Worm (Caenorhabditis elegans) whole organism, L2 larva: ENCODE measurements around the gene str-207.

ENCODE experiments used
- R02D3.7 ChIP-seq: fragments of 150-350 bp; optimal IDR thresholded peaks from 2 replicates; lab custom pipeline; 2014; ENCODE audit warnings: missing biosample characterization, missing genetic modification characterization
- blmp-1 ChIP-seq: sonication (generic microtip); optimal IDR thresholded peaks from 2 replicates; lab custom pipeline; 2017; ENCODE audit warnings: missing genetic modification characterization, mild to moderate bottlenecking, missing compliant biosample characterization, antibody characterized with exemption, moderate library complexity; ENCODE audit not compliant: insufficient read depth
- elt-3 ChIP-seq: sonication (generic microtip); optimal IDR thresholded peaks from 2 replicates; lab custom pipeline; 2017; ENCODE audit warnings: missing biosample characterization, missing genetic modification characterization
- lin-13 ChIP-seq: fragments of 150-350 bp; optimal IDR thresholded peaks from 2 replicates; lab custom pipeline; 2014; ENCODE audit warnings: missing biosample characterization, missing genetic modification reagents, missing genetic modification characterization
- lsy-2 ChIP-seq, 2 experiments: fragments of 150-350 bp in 1 of 2; sonication (generic microtip) in 1 of 2; optimal IDR thresholded peaks; 2 replicates each; lab custom pipeline; 2014 to 2017; ENCODE audit warnings: missing biosample characterization in 2 of 2, missing genetic modification characterization in 2 of 2
- mdl-1 ChIP-seq, 2 experiments: fragments of 150-350 bp in 1 of 2; sonication (generic microtip) in 1 of 2; optimal IDR thresholded peaks; 2 replicates each; lab custom pipeline; 2017; ENCODE audit warnings: missing biosample characterization in 2 of 2, missing genetic modification characterization in 2 of 2
- nhr-12 ChIP-seq: fragments of 150-350 bp; optimal IDR thresholded peaks from 2 replicates; lab custom pipeline; 2014; ENCODE audit warnings: missing biosample characterization, missing genetic modification characterization
- nhr-25 ChIP-seq: fragments of 150-350 bp; sonication (generic microtip); optimal IDR thresholded peaks from 3 replicates; lab custom pipeline; 2014; ENCODE audit warnings: missing biosample characterization, missing genetic modification characterization
- sma-3 ChIP-seq: sonication (generic microtip); optimal IDR thresholded peaks from 2 replicates; lab custom pipeline; 2016; ENCODE audit warnings: missing genetic modification reagents, missing genetic modification characterization, missing compliant biosample characterization
- snpc-4 ChIP-seq: fragments of 150-350 bp; optimal IDR thresholded peaks from 2 replicates; lab custom pipeline; 2014; ENCODE audit warnings: missing biosample characterization, missing genetic modification characterization
- unc-55 ChIP-seq: fragments of 150-350 bp; sonication (generic microtip); optimal IDR thresholded peaks from 3 replicates; lab custom pipeline; 2014; ENCODE audit warnings: missing biosample characterization, missing genetic modification reagents, missing genetic modification characterization
- unc-62 ChIP-seq: fragments of 150-350 bp; optimal IDR thresholded peaks from 2 replicates; lab custom pipeline; 2014; ENCODE audit warnings: missing biosample characterization, missing genetic modification reagents, missing genetic modification characterization
- zag-1 ChIP-seq: fragments of 150-350 bp; optimal IDR thresholded peaks from 2 replicates; lab custom pipeline; 2014; ENCODE audit warnings: missing biosample characterization, missing genetic modification characterization

DNA sequence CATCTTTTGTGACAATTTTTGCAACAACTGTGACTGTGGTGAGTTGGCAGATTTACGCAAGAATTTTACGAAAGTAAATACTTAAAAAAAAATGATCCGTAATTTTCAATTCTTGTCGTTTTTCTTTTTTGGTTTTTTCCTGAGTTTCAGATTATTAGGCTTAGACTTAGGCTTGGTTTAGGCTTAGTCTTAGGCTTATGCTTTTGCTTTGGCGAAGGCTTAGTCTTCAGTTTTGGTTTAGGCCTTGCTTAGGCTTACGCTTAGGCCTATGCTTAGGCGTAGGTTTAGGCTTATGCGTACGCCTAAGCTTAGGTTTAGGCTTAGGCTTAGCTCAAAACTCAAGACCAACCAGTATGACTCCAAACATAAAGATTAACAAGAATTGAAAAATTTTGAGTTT is 6.1 kb downstream of the str-207 start:
- no peak for TF ChIP-seq blmp-1
- TF ChIP-seq unc-62 (GFP tag; lab: Kevin White, UChicago): no peak
- no peak for TF ChIP-seq unc-55 (GFP tag; lab: Kevin White, UChicago)
- no peak for TF ChIP-seq nhr-12 (tag; lab: Kevin White, UChicago)
- TF ChIP-seq lsy-2 (tag; optimal IDR thresholded peaks at IDR 0.05; lab: Kevin White, UChicago): no peak
- TF ChIP-seq zag-1 (tag; lab: Kevin White, UChicago): no peak
- TF ChIP-seq snpc-4 (tag; lab: Kevin White, UChicago): no peak
- TF ChIP-seq nhr-25 (tag; lab: Kevin White, UChicago): no peak
- no peak for TF ChIP-seq sma-3 (GFP tag; lab: Kevin White, UChicago)
- TF ChIP-seq elt-3: no peak
- no peak for TF ChIP-seq mdl-1 (tag; optimal IDR thresholded peaks at IDR 0.05; lab: Kevin White, UChicago)
- TF ChIP-seq lin-13 (GFP tag; lab: Kevin White, UChicago): no peak
- TF ChIP-seq R02D3.7 (tag; lab: Kevin White, UChicago): no peak
